Fruit fly (Drosophila melanogaster): ENCODE data around the gene Ssdp.

Ssdp gene

DNA sequence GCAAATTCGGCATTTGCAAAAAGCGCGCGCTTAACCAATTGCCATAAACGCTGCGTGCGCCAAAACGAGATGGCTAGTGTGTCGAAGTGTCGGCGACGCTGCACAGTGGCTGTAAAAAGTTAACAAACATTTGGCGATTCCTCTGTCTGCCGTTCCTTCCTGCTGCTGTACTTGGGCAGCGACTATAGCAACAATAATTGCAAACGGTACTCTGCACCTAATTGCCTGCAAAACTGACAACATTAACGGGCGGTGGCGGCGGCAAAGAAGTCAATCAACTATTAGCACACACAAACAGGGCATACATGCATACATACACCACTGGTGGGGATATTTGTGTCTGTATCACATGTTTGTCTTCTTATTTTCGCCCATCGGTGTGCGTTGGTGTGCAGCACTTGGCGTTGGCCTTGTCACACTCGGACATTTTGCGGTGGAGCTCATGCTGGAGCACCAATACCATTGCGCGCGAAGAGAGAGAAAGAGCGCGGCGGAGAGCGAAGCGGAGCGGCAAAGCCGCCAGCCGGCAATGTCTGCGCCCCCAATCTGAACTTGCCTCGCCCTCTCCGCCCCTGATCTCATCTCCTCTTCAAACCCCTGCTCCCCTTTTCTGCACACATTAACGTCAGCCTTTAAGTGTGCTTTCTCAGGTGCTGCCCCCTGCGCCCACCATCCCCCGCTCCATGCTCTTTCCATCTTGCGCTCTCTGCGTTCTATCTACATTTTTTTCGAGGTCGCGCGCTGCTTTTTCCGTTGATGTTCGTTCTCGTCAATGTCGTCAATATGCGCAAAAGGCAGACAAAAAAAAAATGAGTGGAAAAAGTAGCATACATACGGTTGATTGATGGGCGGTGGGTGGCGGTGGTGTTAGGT lies 45.0 kb upstream of the Ssdp start (continued):
- TF ChIP-seq ssp (GFP tag; IDR thresholded peaks at IDR 0.05) (no peak), pnt (GFP tag; optimal IDR thresholded peaks at IDR 0.05) (no peak), CG9797 (GFP tag; optimal IDR thresholded peaks at IDR 0.05) (no peak), pzg (GFP tag; optimal IDR thresholded peaks at IDR 0.05) (peak; percentile 8), CG1792 (GFP tag; optimal IDR thresholded peaks at IDR 0.05) (no peak), CG15011 (GFP tag; optimal IDR thresholded peaks at IDR 0.05) (no peak), CG32532 (GFP tag; IDR thresholded peaks at IDR 0.05) (peak; percentile 16; the same call in 1 of the 2 replicates), sug (tag; optimal IDR thresholded peaks at IDR 0.05) (peak; percentile 78), CG16813 (GFP tag; IDR thresholded peaks at IDR 0.05; ENCODE audit: partially characterized antibody) (no peak), CG10543 (GFP tag; optimal IDR thresholded peaks at IDR 0.05) (peak; percentile 88), CG43689 (GFP tag; IDR thresholded peaks at IDR 0.05) (no peak), ERR (GFP tag; optimal IDR thresholded peaks at IDR 0.05) (peak; percentile 69), CG32767 (GFP tag; IDR thresholded peaks at IDR 0.05) (peak; percentile 85), Med (GFP tag) (peak; percentile 74), CG9932 (GFP tag; IDR thresholded peaks at IDR 0.05) (peak; percentile 40; the same call in 1 of the 2 replicates), Fer1 (GFP tag; optimal IDR thresholded peaks at IDR 0.05) (peak; percentile 9), Rfx (GFP tag; IDR thresholded peaks at IDR 0.05) (peak; percentile 28), wdn (GFP tag; IDR thresholded peaks at IDR 0.05) (no peak), CG8765 (GFP tag; IDR thresholded peaks at IDR 0.05) (0 out of 2 replicates have a peak, but pooled peaks have one; percentile 38), Hr78 (GFP tag; optimal IDR thresholded peaks at IDR 0.05) (peak in 1 of 2 experiments; percentile 59), CG1602 (GFP tag; optimal IDR thresholded peaks at IDR 0.05) (no peak), lbe (GFP tag; optimal IDR thresholded peaks at IDR 0.05) (peak; percentile 16), CG2678 (tag; optimal IDR thresholded peaks at IDR 0.05) (peak; percentile 16), CG4360 (GFP tag; IDR thresholded peaks at IDR 0.05) (peak; percentile 25; the same call in 1 of the 2 replicates), CG12104 (GFP tag; optimal IDR thresholded peaks at IDR 0.05) (no peak), HmgZ (tag; optimal IDR thresholded peaks at IDR 0.05) (peak; percentile 46), psq (GFP tag; optimal IDR thresholded peaks at IDR 0.05) (no peak), nerfin-1 (tag; optimal IDR thresholded peaks at IDR 0.05) (no peak), peb (GFP tag; IDR thresholded peaks at IDR 0.05) (no peak), CG8290 (GFP tag; optimal IDR thresholded peaks at IDR 0.05) (no peak), CG8290 (tag; optimal IDR thresholded peaks at IDR 0.05) (peak; percentile 10 to 69)

DNA sequence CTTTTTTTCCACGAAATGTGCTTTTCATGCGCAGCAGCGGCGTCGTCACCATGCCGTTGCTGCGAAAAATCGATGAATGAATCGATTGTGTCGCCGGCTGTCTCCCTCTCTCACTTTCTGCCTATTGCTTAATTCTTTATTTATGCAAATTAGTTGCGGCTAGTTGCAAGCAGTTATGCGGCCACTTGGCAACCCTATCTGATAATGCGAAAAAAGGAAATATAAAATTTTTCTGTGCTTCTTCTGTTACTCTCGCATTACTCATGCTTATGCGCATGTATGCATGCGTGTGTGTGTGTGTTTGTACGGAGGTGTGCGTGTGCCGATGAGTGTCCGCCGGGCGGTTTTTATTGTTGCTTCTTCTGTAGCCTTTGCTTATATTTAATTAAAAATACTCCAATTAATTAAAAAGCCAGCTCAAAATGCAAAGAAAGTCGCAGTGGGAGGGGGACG lies 44.3 kb upstream of the Ssdp start:
- TF ChIP-seq MTF-1 (GFP tag; optimal IDR thresholded peaks at IDR 0.05; ENCODE audit: borderline replicate concordance) (peak; percentile 0), CG17385 (GFP tag; optimal IDR thresholded peaks at IDR 0.05) (peak; percentile 24), CG6765 (GFP tag; optimal IDR thresholded peaks at IDR 0.05) (peak; percentile 28), CG6175 (GFP tag; IDR thresholded peaks at IDR 0.05) (0 out of 3 replicates have a peak, but pooled peaks have one; percentile 25), Nf-YA (GFP tag; IDR thresholded peaks at IDR 0.05) (no peak), scrt (GFP tag; optimal IDR thresholded peaks at IDR 0.05) (peak; percentile 50), Hmr (GFP tag; optimal IDR thresholded peaks at IDR 0.05) (no peak), dimm (GFP tag; IDR thresholded peaks at IDR 0.05) (no peak), CG15011 (GFP tag; optimal IDR thresholded peaks at IDR 0.05) (no peak), grau (tag; optimal IDR thresholded peaks at IDR 0.05) (no peak), sens-2 (GFP tag; IDR thresholded peaks at IDR 0.05) (no peak), fu2 (GFP tag; optimal IDR thresholded peaks at IDR 0.05) (no peak), Poxn (GFP tag; IDR thresholded peaks at IDR 0.05) (no peak), Nf-YB (GFP tag; optimal IDR thresholded peaks at IDR 0.05) (no peak), sens (GFP tag) (peak; percentile 60), slbo (GFP tag; IDR thresholded peaks at IDR 0.05) (peak; percentile 33), p53 (GFP tag; optimal IDR thresholded peaks at IDR 0.05) (no peak), Fer2 (tag; optimal IDR thresholded peaks at IDR 0.05) (no peak), CrebB (tag; optimal IDR thresholded peaks at IDR 0.05) (peak; percentile 11), vvl (GFP tag; IDR thresholded peaks at IDR 0.05) (peak; percentile 71), NfI (GFP tag; optimal IDR thresholded peaks at IDR 0.05) (no peak)

Measured in whole organism, embryonic.